Fruit fly (Drosophila melanogaster) whole organism, embryonic: ENCODE results near the gene CG8563.
A peak's percentile ranks its signal among the peaks of the same experiment; 100 is the strongest.

Experiments
- Bgb ChIP-seq: fragments of 200-800 bp; sonication (Bioruptor generic); IDR thresholded peaks from 2 replicates; pipeline ENCODE4 v1.3.6; 2022; ENCODE audit warnings: missing biosample characterization, missing genetic modification characterization; ENCODE audit not compliant: partially characterized antibody
- CG10565 ChIP-seq: fragments of 200-800 bp; sonication (Bioruptor generic); optimal IDR thresholded peaks from 3 replicates; lab custom pipeline; 2016; ENCODE audit warnings: missing biosample characterization, mild to moderate bottlenecking, missing genetic modification characterization
- CG1233 ChIP-seq: fragments of 200-800 bp; sonication (Bioruptor generic); optimal IDR thresholded peaks from 4 replicates; lab custom pipeline; 2018; ENCODE audit warnings: missing biosample characterization, mild to moderate bottlenecking, missing genetic modification characterization
- CG12769 ChIP-seq: fragments of 200-800 bp; sonication (Bioruptor generic); optimal IDR thresholded peaks from 2 replicates; lab custom pipeline; 2019; ENCODE audit warnings: missing biosample characterization, mild to moderate bottlenecking, missing genetic modification characterization, moderate library complexity
- CG13775 ChIP-seq: fragments of 200-800 bp; sonication (Bioruptor generic); optimal IDR thresholded peaks from 3 replicates; lab custom pipeline; 2017; ENCODE audit warnings: missing biosample characterization, mild to moderate bottlenecking, missing genetic modification characterization
- CG13894 ChIP-seq: fragments of 200-800 bp; sonication (Bioruptor generic); optimal IDR thresholded peaks from 3 replicates; lab custom pipeline; 2018; ENCODE audit warnings: missing biosample characterization, mild to moderate bottlenecking, missing genetic modification characterization, moderate library complexity
- CG14860 ChIP-seq: fragments of 200-800 bp; sonication (Bioruptor generic); IDR thresholded peaks from 3 replicates; pipeline ENCODE4 v1.3.6; 2022; ENCODE audit warnings: missing biosample characterization, missing genetic modification characterization; ENCODE audit not compliant: partially characterized antibody
- CG15269 ChIP-seq: fragments of 200-800 bp; sonication (Bioruptor generic); optimal IDR thresholded peaks from 2 replicates; lab custom pipeline; 2018; ENCODE audit warnings: missing biosample characterization, mild to moderate bottlenecking, missing genetic modification characterization, moderate library complexity
- CG18619 ChIP-seq: fragments of 200-800 bp; sonication (Bioruptor generic); optimal IDR thresholded peaks from 3 replicates; lab custom pipeline; 2017; ENCODE audit warnings: missing biosample characterization, mild to moderate bottlenecking, missing genetic modification characterization
- CG2199 ChIP-seq: fragments of 200-800 bp; sonication (Bioruptor generic); IDR thresholded peaks from 3 replicates; pipeline ENCODE4 v1.3.6; 2022; ENCODE audit warnings: missing biosample characterization, missing genetic modification characterization
- CG3065 ChIP-seq: fragments of 200-800 bp; sonication (Bioruptor generic); optimal IDR thresholded peaks from 2 replicates; lab custom pipeline; 2016; ENCODE audit warnings: missing biosample characterization, missing genetic modification characterization
- CG34376 ChIP-seq: fragments of 200-800 bp; sonication (Bioruptor generic); optimal IDR thresholded peaks from 2 replicates; lab custom pipeline; 2018; ENCODE audit warnings: missing biosample characterization, mild to moderate bottlenecking, missing genetic modification characterization
- CG3726 ChIP-seq: fragments of 200-800 bp; sonication (Bioruptor generic); IDR thresholded peaks from 3 replicates; pipeline ENCODE4, ENCODE4 v1.3.6; 2022; ENCODE audit warnings: missing biosample characterization, missing genetic modification characterization
- CG4360 ChIP-seq: fragments of 200-800 bp; sonication (Bioruptor generic); IDR thresholded peaks from 2 replicates; pipeline ENCODE4 v1.3.6; 2022; ENCODE audit warnings: missing biosample characterization, missing genetic modification characterization
- CG43689 ChIP-seq: fragments of 200-800 bp; sonication (Bioruptor generic); IDR thresholded peaks from 2 replicates; pipeline ENCODE4 v1.3.6; 2022; ENCODE audit warnings: missing biosample characterization, missing genetic modification characterization
- CG4854 ChIP-seq: fragments of 200-800 bp; sonication (Bioruptor generic); optimal IDR thresholded peaks from 2 replicates; lab custom pipeline; 2016; ENCODE audit warnings: missing biosample characterization, missing genetic modification characterization, inconsistent platforms
- CG6813 ChIP-seq: fragments of 200-800 bp; sonication (Bioruptor generic); optimal IDR thresholded peaks from 2 replicates; lab custom pipeline; 2017; ENCODE audit warnings: missing biosample characterization, missing genetic modification characterization, mild to moderate bottlenecking, moderate library complexity, missing genetic modification reagents
- CG6854 ChIP-seq: fragments of 200-800 bp; sonication (Bioruptor generic); optimal IDR thresholded peaks from 3 replicates; lab custom pipeline; 2017; ENCODE audit warnings: missing biosample characterization, mild to moderate bottlenecking, missing genetic modification characterization
- CG9727 ChIP-seq: fragments of 200-800 bp; sonication (Bioruptor generic); optimal IDR thresholded peaks from 3 replicates; lab custom pipeline; 2017; ENCODE audit warnings: missing biosample characterization, mild to moderate bottlenecking, missing genetic modification characterization
- CG9817 ChIP-seq: fragments of 200-800 bp; sonication (Bioruptor generic); optimal IDR thresholded peaks from 2 replicates; lab custom pipeline; 2018; ENCODE audit warnings: missing biosample characterization, mild to moderate bottlenecking, missing genetic modification characterization, moderate library complexity
- CkIIα-i1 ChIP-seq: fragments of 200-800 bp; sonication (Bioruptor generic); IDR thresholded peaks from 2 replicates; pipeline ENCODE4 v1.3.6; 2022; ENCODE audit warnings: missing biosample characterization, missing genetic modification characterization
- Deaf1 ChIP-seq: fragments of 200-800 bp; optimal IDR thresholded peaks from 3 replicates; lab custom pipeline; 2019; ENCODE audit warnings: missing biosample characterization, mild to moderate bottlenecking, missing genetic modification characterization, moderate library complexity
- Dek ChIP-seq: fragments of 200-800 bp; sonication (Bioruptor generic); optimal IDR thresholded peaks from 3 replicates; lab custom pipeline; 2019; ENCODE audit warnings: missing biosample characterization, mild to moderate bottlenecking, missing genetic modification characterization, moderate library complexity
- Fer3 ChIP-seq: fragments of 200-800 bp; sonication (Bioruptor generic); optimal IDR thresholded peaks from 2 replicates; lab custom pipeline; 2018; ENCODE audit warnings: missing biosample characterization, mild to moderate bottlenecking, missing genetic modification characterization, moderate library complexity
- HLHmδ ChIP-seq: fragments of 200-800 bp; sonication (Bioruptor generic); optimal IDR thresholded peaks from 2 replicates; lab custom pipeline; 2018; ENCODE audit warnings: missing biosample characterization, mild to moderate bottlenecking, missing genetic modification characterization, moderate library complexity
- MESR4 ChIP-seq: fragments of 200-800 bp; sonication (Bioruptor generic); optimal IDR thresholded peaks from 2 replicates; lab custom pipeline; 2018; ENCODE audit warnings: missing biosample characterization, mild to moderate bottlenecking, missing genetic modification characterization, moderate library complexity
- Max ChIP-seq: fragments of 200-800 bp; sonication (Bioruptor generic); optimal IDR thresholded peaks from 2 replicates; lab custom pipeline; 2016; ENCODE audit warnings: missing biosample characterization, mild to moderate bottlenecking, missing genetic modification characterization
- NC2α ChIP-seq: fragments of 200-800 bp; sonication (Bioruptor generic); optimal IDR thresholded peaks from 2 replicates; lab custom pipeline; 2016; ENCODE audit warnings: missing biosample characterization, missing genetic modification characterization
- Sox102F ChIP-seq: fragments of 200-800 bp; sonication (Bioruptor generic); optimal IDR thresholded peaks from 2 replicates; lab custom pipeline; 2018; ENCODE audit warnings: missing biosample characterization, mild to moderate bottlenecking, missing genetic modification characterization, moderate library complexity
- Xrp1 ChIP-seq: fragments of 200-800 bp; sonication (Bioruptor generic); IDR thresholded peaks from 2 replicates; pipeline ENCODE4 v1.3.6; 2022; ENCODE audit warnings: missing biosample characterization, missing genetic modification characterization
- ash1 ChIP-seq: fragments of 200-800 bp; sonication (Bioruptor generic); optimal IDR thresholded peaks from 2 replicates; lab custom pipeline; 2018; ENCODE audit warnings: missing biosample characterization, mild to moderate bottlenecking, missing genetic modification characterization
- bigmax ChIP-seq: fragments of 200-800 bp; sonication (Bioruptor generic); optimal IDR thresholded peaks from 2 replicates; lab custom pipeline; 2018; ENCODE audit warnings: missing biosample characterization, mild to moderate bottlenecking, missing genetic modification characterization
- bsh ChIP-seq, 2 experiments: fragments of 200-800 bp; sonication (Bioruptor generic); optimal IDR thresholded peaks; 2 replicates each; lab custom pipeline; 2017 to 2018; ENCODE audit warnings: mild to moderate bottlenecking in 2 of 2, missing biosample characterization in 2 of 2, missing genetic modification characterization in 2 of 2, moderate library complexity in 1 of 2
- caup ChIP-seq: fragments of 200-800 bp; sonication (Bioruptor generic); optimal IDR thresholded peaks from 3 replicates; lab custom pipeline; 2017; ENCODE audit warnings: missing biosample characterization, mild to moderate bottlenecking, missing genetic modification characterization, moderate library complexity; ENCODE audit not compliant: severe bottlenecking
- dati ChIP-seq: fragments of 200-800 bp; sonication (Bioruptor generic); IDR thresholded peaks from 2 replicates; pipeline ENCODE4 v1.3.6; 2022; ENCODE audit warnings: missing biosample characterization, missing genetic modification characterization
- emc ChIP-seq: fragments of 200-800 bp; sonication (Bioruptor generic); optimal IDR thresholded peaks from 2 replicates; lab custom pipeline; 2016; ENCODE audit warnings: missing biosample characterization, missing genetic modification characterization
- fd3F ChIP-seq: fragments of 200-800 bp; sonication (Bioruptor generic); optimal IDR thresholded peaks from 2 replicates; lab custom pipeline; 2018; ENCODE audit warnings: missing biosample characterization, mild to moderate bottlenecking, missing genetic modification characterization, moderate library complexity
- gem ChIP-seq: fragments of 200-800 bp; sonication (Bioruptor generic); optimal IDR thresholded peaks from 2 replicates; lab custom pipeline; 2019; ENCODE audit warnings: missing biosample characterization, mild to moderate bottlenecking, missing genetic modification characterization, moderate library complexity
- grau ChIP-seq: fragments of 200-800 bp; optimal IDR thresholded peaks from 3 replicates; lab custom pipeline; 2019; ENCODE audit warnings: missing biosample characterization, mild to moderate bottlenecking, missing genetic modification characterization, moderate library complexity
- kay ChIP-seq: fragments of 200-800 bp; sonication (Bioruptor generic); optimal IDR thresholded peaks from 2 replicates; lab custom pipeline; 2016; ENCODE audit warnings: missing biosample characterization, missing genetic modification characterization
- p53 ChIP-seq: fragments of 200-800 bp; sonication (Bioruptor generic); optimal IDR thresholded peaks from 2 replicates; lab custom pipeline; 2016; ENCODE audit warnings: missing biosample characterization, missing genetic modification characterization
- pan ChIP-seq, 4 experiments: fragments of >200 bp in 3 of 4; fragments of 200-800 bp in 1 of 4; sonication (Bioruptor generic) in 1 of 4; optimal IDR thresholded peaks in 3 of 4; IDR thresholded peaks in 1 of 4; 2 replicates each; pipeline versions ENCODE4 v1.3.6 to Lab custom; 2017 to 2022; ENCODE audit warnings: missing biosample characterization in 2 of 4, missing genetic modification characterization in 2 of 4, mixed read lengths in 1 of 4
- row ChIP-seq: fragments of 200-800 bp; sonication (Bioruptor generic); IDR thresholded peaks from 3 replicates; pipeline ENCODE4 v1.3.6; 2022; ENCODE audit warnings: missing biosample characterization, missing genetic modification characterization
- sens ChIP-seq: fragments of 200-800 bp; sonication (Bioruptor generic); peaks from one replicate; lab custom pipeline; 2016; ENCODE audit warnings: missing biosample characterization, missing genetic modification characterization
- sisA ChIP-seq: fragments of 200-800 bp; sonication (Bioruptor generic); IDR thresholded peaks from 2 replicates; pipeline ENCODE4 v1.3.6; 2022; ENCODE audit warnings: missing biosample characterization, missing genetic modification characterization
- tll ChIP-seq, 2 experiments: fragments of 200-800 bp in 1 of 2; fragments of >200 bp in 1 of 2; sonication (Bioruptor generic) in 1 of 2; optimal IDR thresholded peaks; 2 replicates each; lab custom pipeline; 2017 to 2019; ENCODE audit warnings: missing biosample characterization in 2 of 2, missing genetic modification characterization in 2 of 2, mild to moderate bottlenecking in 1 of 2, moderate library complexity in 1 of 2
- unc-4 ChIP-seq: fragments of 200-800 bp; sonication (Bioruptor generic); IDR thresholded peaks from 2 replicates; pipeline ENCODE4 v1.3.6; 2022; ENCODE audit warnings: missing biosample characterization, missing genetic modification characterization; ENCODE audit not compliant: partially characterized antibody
- wek ChIP-seq: fragments of 200-800 bp; sonication (Bioruptor generic); optimal IDR thresholded peaks from 3 replicates; lab custom pipeline; 2018; ENCODE audit warnings: missing biosample characterization, mild to moderate bottlenecking, missing genetic modification characterization, moderate library complexity
- zfh1 ChIP-seq: fragments of 200-800 bp; sonication (Bioruptor generic); IDR thresholded peaks from 3 replicates; pipeline ENCODE4 v1.3.6; 2022; ENCODE audit warnings: missing biosample characterization, missing genetic modification characterization

The CG8563 gene

dm6 chr3L:7344965-7345427 is 45.5 kb upstream of the CG8563 start, which contains the start of gene Cln7 (continued):
- TF ChIP-seq CG3726 (GFP tag; lab: Robert Waterston, UW) (no peak), MESR4 (GFP tag; lab: Kevin White, UChicago) (peak; percentile 72), CG13894 (peak; percentile 64), CG9817 (tag; lab: Kevin White, UChicago) (no peak), Bgb (peak; percentile 38; the same call in 1 of the 2 replicates), CG6854 (GFP tag; lab: Kevin White, UChicago) (peak; percentile 57), caup (peak; percentile 48), tll (GFP tag; optimal IDR thresholded peaks at IDR 0.05; lab: Kevin White, UChicago) (no peak), CG4854 (GFP tag; lab: Kevin White, UChicago) (no peak), bigmax (GFP tag; lab: Kevin White, UChicago) (peak; percentile 59), Dek (tag; lab: Kevin White, UChicago) (no peak), kay (GFP tag; lab: Kevin White, UChicago) (peak; percentile 8), pan (optimal IDR thresholded peaks at IDR 0.05; lab: Kevin White, UChicago) (no peak), pan (GFP tag; optimal IDR thresholded peaks at IDR 0.05 in 1 of 2, IDR thresholded peaks at IDR 0.05 in 1 of 2) (peak in 1 of 2 experiments; percentile 17), CG15269 (peak; percentile 26), CG13775 (GFP tag; lab: Kevin White, UChicago) (no peak), p53 (GFP tag; lab: Kevin White, UChicago) (no peak), gem (tag; lab: Kevin White, UChicago) (no peak), dati (GFP tag; lab: Robert Waterston, UW) (no peak), Max (GFP tag; lab: Kevin White, UChicago) (no peak), sisA (GFP tag; lab: Robert Waterston, UW) (no peak), CG14860 (GFP tag; lab: Robert Waterston, UW) (no peak), fd3F (GFP tag; lab: Kevin White, UChicago) (no peak), NC2α (no peak), HLHmδ (GFP tag; lab: Kevin White, UChicago) (peak; percentile 80), ash1 (GFP tag; lab: Kevin White, UChicago) (no peak), CG10565 (GFP tag; lab: Kevin White, UChicago) (no peak), wek (GFP tag; lab: Kevin White, UChicago) (peak; percentile 48), CkIIα-i1 (GFP tag; lab: Robert Waterston, UW) (no peak), Deaf1 (peak; percentile 86), CG4360 (GFP tag; lab: Robert Waterston, UW) (0 out of 2 replicates have a peak, but pooled peaks have one; percentile 9), Sox102F (GFP tag; lab: Kevin White, UChicago) (no peak), CG18619 (no peak), CG6813 (GFP tag; lab: Kevin White, UChicago) (peak; percentile 14), CG1233 (GFP tag; lab: Kevin White, UChicago) (no peak), sens (GFP tag; lab: Kevin White, UChicago) (peak; percentile 90), CG3065 (no peak), CG34376 (GFP tag; lab: Kevin White, UChicago) (peak; percentile 69), emc (GFP tag; lab: Kevin White, UChicago) (no peak), CG12769 (no peak), Xrp1 (no peak; the same call in 1 of the 2 replicates), unc-4 (GFP tag; lab: Robert Waterston, UW) (peak; percentile 44), zfh1 (peak; percentile 19; the same call in 1 of the 3 replicates), CG43689 (GFP tag; lab: Robert Waterston, UW) (no peak), CG2199 (peak; percentile 84; the same call in 2 of the 3 replicates), grau (tag; lab: Kevin White, UChicago) (peak; percentile 36), CG9727 (peak; percentile 40), bsh (GFP tag; optimal IDR thresholded peaks at IDR 0.05; lab: Kevin White, UChicago) (peak; percentile 32 to 33), row (no peak; the same call in 2 of the 3 replicates), Fer3 (tag; lab: Kevin White, UChicago) (no peak)
